Fruit fly (Drosophila melanogaster) whole organism, embryonic: Measurements from ENCODE around the gene CG15882.

Experiments used
- CG11398 ChIP-seq: fragments of 200-800 bp; sonication (Bioruptor generic); optimal IDR thresholded peaks from 2 replicates; lab custom pipeline; 2016; ENCODE audit warnings: missing biosample characterization, missing genetic modification characterization
- CG11696 ChIP-seq: fragments of 200-800 bp; sonication (Bioruptor generic); IDR thresholded peaks from 2 replicates; pipeline ENCODE4 v1.3.6; 2022; ENCODE audit warnings: missing biosample characterization, missing genetic modification characterization
- CG12769 ChIP-seq: fragments of 200-800 bp; sonication (Bioruptor generic); optimal IDR thresholded peaks from 2 replicates; lab custom pipeline; 2019; ENCODE audit warnings: missing biosample characterization, mild to moderate bottlenecking, missing genetic modification characterization, moderate library complexity
- CG13296 ChIP-seq: fragments of 200-800 bp; sonication (Bioruptor generic); optimal IDR thresholded peaks from 3 replicates; lab custom pipeline; 2018; ENCODE audit warnings: missing biosample characterization, mild to moderate bottlenecking, missing genetic modification characterization
- CG17385 ChIP-seq: fragments of 200-800 bp; sonication (Bioruptor generic); optimal IDR thresholded peaks from 3 replicates; lab custom pipeline; 2018; ENCODE audit warnings: missing biosample characterization, mild to moderate bottlenecking, missing genetic modification characterization
- CG17612 ChIP-seq: fragments of 200-800 bp; sonication (Bioruptor generic); IDR thresholded peaks from 2 replicates; pipeline ENCODE4 v1.3.6; 2022; ENCODE audit warnings: missing biosample characterization, missing genetic modification characterization
- CG17912 ChIP-seq: fragments of 200-800 bp; sonication (Bioruptor generic); optimal IDR thresholded peaks from 2 replicates; lab custom pipeline; 2018; ENCODE audit warnings: missing biosample characterization, mild to moderate bottlenecking, missing genetic modification characterization
- CG1792 ChIP-seq: fragments of 200-800 bp; sonication (Bioruptor generic); optimal IDR thresholded peaks from 2 replicates; lab custom pipeline; 2016; ENCODE audit warnings: missing biosample characterization, missing genetic modification characterization
- CG18262 ChIP-seq: fragments of 200-800 bp; optimal IDR thresholded peaks from 3 replicates; lab custom pipeline; 2019; ENCODE audit warnings: missing biosample characterization, mild to moderate bottlenecking, missing genetic modification characterization, moderate library complexity
- CG2202 ChIP-seq: fragments of 200-800 bp; sonication (Bioruptor generic); optimal IDR thresholded peaks from 2 replicates; lab custom pipeline; 2018; ENCODE audit warnings: missing biosample characterization, mild to moderate bottlenecking, missing genetic modification characterization
- CG2889 ChIP-seq: fragments of 200-800 bp; sonication (Bioruptor generic); IDR thresholded peaks from 3 replicates; pipeline ENCODE4 v1.3.6; 2022; ENCODE audit warnings: missing biosample characterization, missing genetic modification characterization
- CG32772 ChIP-seq: fragments of 200-800 bp; sonication (Bioruptor generic); IDR thresholded peaks from 2 replicates; pipeline ENCODE4 v1.3.6; 2022; ENCODE audit warnings: missing biosample characterization, missing genetic modification characterization
- CG5953 ChIP-seq: fragments of 200-800 bp; sonication (Bioruptor generic); IDR thresholded peaks from 2 replicates; pipeline ENCODE4 v1.3.6; 2022; ENCODE audit warnings: missing biosample characterization, missing genetic modification characterization
- CG8290 ChIP-seq, 3 experiments: fragments of 200-800 bp; sonication (Bioruptor generic); optimal IDR thresholded peaks; 2 replicates each; lab custom pipeline; 2016 to 2019; ENCODE audit warnings: missing biosample characterization in 3 of 3, missing genetic modification characterization in 3 of 3, mild to moderate bottlenecking in 2 of 3, moderate library complexity in 1 of 3
- CG9797 ChIP-seq: fragments of 200-800 bp; sonication (Bioruptor generic); optimal IDR thresholded peaks from 3 replicates; lab custom pipeline; 2018; ENCODE audit warnings: missing biosample characterization, mild to moderate bottlenecking, missing genetic modification characterization
- E2f2 ChIP-seq: fragments of 200-800 bp; sonication (Bioruptor generic); IDR thresholded peaks from 2 replicates; pipeline ENCODE4 v1.3.6; 2022; ENCODE audit warnings: missing biosample characterization, missing genetic modification characterization
- HHEX ChIP-seq: fragments of 200-800 bp; sonication (Bioruptor generic); optimal IDR thresholded peaks from 3 replicates; lab custom pipeline; 2017; ENCODE audit warnings: missing biosample characterization, mild to moderate bottlenecking, missing genetic modification characterization, missing genetic modification reagents
- HLH54F ChIP-seq: fragments of 200-800 bp; sonication (Bioruptor generic); optimal IDR thresholded peaks from 3 replicates; lab custom pipeline; 2016; ENCODE audit warnings: missing biosample characterization, missing genetic modification characterization
- Hr78 ChIP-seq, 2 experiments: fragments of 200-800 bp in 1 of 2; fragments of >200 bp in 1 of 2; sonication (Bioruptor generic) in 1 of 2; optimal IDR thresholded peaks; 2 replicates each; lab custom pipeline; 2017 to 2019; ENCODE audit warnings: missing biosample characterization in 2 of 2, missing genetic modification characterization in 2 of 2, mild to moderate bottlenecking in 1 of 2, moderate library complexity in 1 of 2
- NFAT ChIP-seq: fragments of 200-800 bp; sonication (Bioruptor generic); IDR thresholded peaks from 2 replicates; pipeline ENCODE4 v1.3.6; 2022; ENCODE audit warnings: missing biosample characterization, missing genetic modification characterization
- Neu2 ChIP-seq: fragments of 200-800 bp; sonication (Bioruptor generic); optimal IDR thresholded peaks from 3 replicates; lab custom pipeline; 2016; ENCODE audit warnings: missing biosample characterization, missing genetic modification characterization, borderline replicate concordance
- NfI ChIP-seq: fragments of 200-800 bp; sonication (Bioruptor generic); optimal IDR thresholded peaks from 3 replicates; lab custom pipeline; 2018; ENCODE audit warnings: missing biosample characterization, mild to moderate bottlenecking, missing genetic modification characterization, moderate library complexity
- Sox100B ChIP-seq: fragments of 200-800 bp; sonication (Bioruptor generic); optimal IDR thresholded peaks from 3 replicates; lab custom pipeline; 2018; ENCODE audit warnings: missing biosample characterization, mild to moderate bottlenecking, missing genetic modification characterization
- Xrp1 ChIP-seq: fragments of 200-800 bp; sonication (Bioruptor generic); IDR thresholded peaks from 2 replicates; pipeline ENCODE4 v1.3.6; 2022; ENCODE audit warnings: missing biosample characterization, missing genetic modification characterization
- abd-A ChIP-seq: fragments of 200-800 bp; sonication (Bioruptor generic); optimal IDR thresholded peaks from 3 replicates; lab custom pipeline; 2019; ENCODE audit warnings: missing biosample characterization, mild to moderate bottlenecking, missing genetic modification characterization, moderate library complexity
- bbx ChIP-seq: fragments of 200-800 bp; sonication (Bioruptor generic); IDR thresholded peaks from 2 replicates; pipeline ENCODE4 v1.3.6; 2022; ENCODE audit warnings: missing biosample characterization, missing genetic modification characterization; ENCODE audit not compliant: partially characterized antibody
- crc ChIP-seq: fragments of 200-800 bp; sonication (Bioruptor generic); optimal IDR thresholded peaks from 2 replicates; lab custom pipeline; 2016; ENCODE audit warnings: missing biosample characterization, missing genetic modification characterization
- dm ChIP-seq: fragments of 200-800 bp; sonication (Bioruptor generic); optimal IDR thresholded peaks from 3 replicates; lab custom pipeline; 2016; ENCODE audit warnings: missing biosample characterization, missing genetic modification characterization
- dmrt99B ChIP-seq: fragments of 200-800 bp; sonication (Bioruptor generic); optimal IDR thresholded peaks from 2 replicates; lab custom pipeline; 2018; ENCODE audit warnings: missing biosample characterization, mild to moderate bottlenecking, missing genetic modification characterization, moderate library complexity
- dpn ChIP-seq, 2 experiments: fragments of 200-800 bp; sonication (Bioruptor generic); optimal IDR thresholded peaks; 3 replicates each; lab custom pipeline; 2016; ENCODE audit warnings: missing biosample characterization in 2 of 2, missing genetic modification characterization in 2 of 2
- fd102C ChIP-seq: fragments of 200-800 bp; sonication (Bioruptor generic); optimal IDR thresholded peaks from 2 replicates; lab custom pipeline; 2018; ENCODE audit warnings: missing biosample characterization, mild to moderate bottlenecking, missing genetic modification characterization, moderate library complexity
- gt ChIP-seq: fragments of 200-800 bp; sonication (Bioruptor generic); IDR thresholded peaks from 2 replicates; pipeline ENCODE4 v1.3.6; 2022; ENCODE audit warnings: missing biosample characterization, missing genetic modification characterization
- knrl ChIP-seq: fragments of 200-800 bp; sonication (Bioruptor generic); IDR thresholded peaks from 3 replicates; pipeline ENCODE4 v1.3.6; 2022; ENCODE audit warnings: missing biosample characterization, missing genetic modification characterization; ENCODE audit not compliant: partially characterized antibody
- luna ChIP-seq: fragments of 200-800 bp; sonication (Bioruptor generic); optimal IDR thresholded peaks from 2 replicates; lab custom pipeline; 2016; ENCODE audit warnings: missing biosample characterization, missing genetic modification characterization
- nau ChIP-seq: fragments of 200-800 bp; sonication (Bioruptor generic); optimal IDR thresholded peaks from 3 replicates; lab custom pipeline; 2017; ENCODE audit warnings: missing biosample characterization, mild to moderate bottlenecking, missing genetic modification characterization, missing genetic modification reagents
- pb ChIP-seq: fragments of 200-800 bp; sonication (Bioruptor generic); optimal IDR thresholded peaks from 3 replicates; lab custom pipeline; 2016; ENCODE audit warnings: missing biosample characterization, missing genetic modification characterization
- psq ChIP-seq: fragments of 200-800 bp; sonication (Bioruptor generic); optimal IDR thresholded peaks from 2 replicates; lab custom pipeline; 2017; ENCODE audit warnings: missing biosample characterization, missing genetic modification characterization
- sens ChIP-seq: fragments of 200-800 bp; sonication (Bioruptor generic); peaks from one replicate; lab custom pipeline; 2016; ENCODE audit warnings: missing biosample characterization, missing genetic modification characterization
- sna ChIP-seq: fragments of 200-800 bp; sonication (Bioruptor generic); IDR thresholded peaks from 2 replicates; pipeline ENCODE4 v1.3.6; 2022; ENCODE audit warnings: missing biosample characterization, missing genetic modification characterization; ENCODE audit not compliant: partially characterized antibody
- ssp ChIP-seq: fragments of 200-800 bp; sonication (Bioruptor generic); IDR thresholded peaks from 2 replicates; pipeline ENCODE4 v1.3.6; 2022; ENCODE audit warnings: missing biosample characterization, missing genetic modification characterization
- tin ChIP-seq: fragments of 200-800 bp; sonication (Bioruptor generic); optimal IDR thresholded peaks from 3 replicates; lab custom pipeline; 2016; ENCODE audit warnings: missing biosample characterization, missing genetic modification characterization
- tio ChIP-seq: fragments of 200-800 bp; sonication (Bioruptor generic); optimal IDR thresholded peaks from 2 replicates; lab custom pipeline; 2017; ENCODE audit warnings: missing biosample characterization, missing genetic modification characterization, inconsistent platforms
- trem ChIP-seq: fragments of 200-800 bp; optimal IDR thresholded peaks from 3 replicates; lab custom pipeline; 2019; ENCODE audit warnings: missing biosample characterization, mild to moderate bottlenecking, missing genetic modification characterization, moderate library complexity
- tup ChIP-seq: fragments of 200-800 bp; sonication (Bioruptor generic); optimal IDR thresholded peaks from 2 replicates; lab custom pipeline; 2016; ENCODE audit warnings: missing biosample characterization, mild to moderate bottlenecking, missing genetic modification characterization, moderate library complexity
- tx ChIP-seq: fragments of 200-800 bp; sonication (Bioruptor generic); optimal IDR thresholded peaks from 2 replicates; lab custom pipeline; 2016; ENCODE audit warnings: missing biosample characterization, missing genetic modification characterization

Gene CG15882

DNA sequence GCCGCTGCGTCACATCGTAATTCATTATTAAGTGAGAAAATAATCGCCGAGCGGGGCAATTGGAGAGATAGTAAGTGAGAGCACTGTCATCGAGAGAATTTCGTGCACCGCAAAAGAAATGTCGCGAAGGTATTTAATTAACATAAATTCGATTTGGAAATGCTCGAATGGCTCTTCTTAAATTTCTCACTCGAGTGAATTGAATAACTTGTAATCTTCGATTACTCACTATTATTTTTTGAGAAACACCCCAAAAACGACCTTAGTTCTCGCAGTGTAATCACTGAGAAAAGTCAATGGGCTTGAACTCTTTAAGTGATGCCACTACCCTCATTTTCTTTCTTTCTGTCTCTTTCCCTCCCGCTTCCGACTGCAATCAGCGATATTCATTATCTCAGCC, 30.8 kb upstream of the CG15882 start (continued):
- TF ChIP-seq CG18262 (tag; lab: Kevin White, UChicago) (peak; percentile 93), trem (tag; lab: Kevin White, UChicago) (peak; percentile 92), dpn (GFP tag; optimal IDR thresholded peaks at IDR 0.05; lab: Kevin White, UChicago) (peak; percentile 78 to 83), nau (GFP tag; lab: Kevin White, UChicago) (peak; percentile 51), tio (peak; percentile 78), abd-A (tag; lab: Kevin White, UChicago) (no peak)

DNA sequence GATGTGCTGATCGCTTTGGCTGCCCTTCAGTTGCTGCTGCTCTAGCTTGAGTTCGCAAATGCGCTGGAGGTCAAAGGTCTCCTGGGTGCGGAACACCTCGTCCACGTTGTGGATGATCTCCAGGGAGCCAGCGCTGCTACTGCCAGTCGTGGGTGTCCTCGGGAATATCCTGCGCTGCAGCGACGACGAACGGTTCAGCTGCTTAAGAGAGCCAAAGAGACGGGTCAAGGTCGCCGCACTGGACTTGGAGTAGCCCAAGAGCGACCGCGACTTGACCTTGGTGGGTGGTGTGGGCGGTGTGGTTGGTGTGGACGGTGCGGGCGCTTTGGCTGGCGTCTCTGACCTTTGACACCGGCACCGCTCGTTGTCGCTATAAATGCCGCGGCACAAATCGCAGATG, 30.1 kb upstream of the CG15882 start:
- TF ChIP-seq Hr78 (GFP tag; optimal IDR thresholded peaks at IDR 0.05; lab: Kevin White, UChicago), result peak in 1 of 2 experiments; percentile 95
- TF ChIP-seq CG12769, result no peak
- TF ChIP-seq, all 482 proteins: peak for 1

DNA sequence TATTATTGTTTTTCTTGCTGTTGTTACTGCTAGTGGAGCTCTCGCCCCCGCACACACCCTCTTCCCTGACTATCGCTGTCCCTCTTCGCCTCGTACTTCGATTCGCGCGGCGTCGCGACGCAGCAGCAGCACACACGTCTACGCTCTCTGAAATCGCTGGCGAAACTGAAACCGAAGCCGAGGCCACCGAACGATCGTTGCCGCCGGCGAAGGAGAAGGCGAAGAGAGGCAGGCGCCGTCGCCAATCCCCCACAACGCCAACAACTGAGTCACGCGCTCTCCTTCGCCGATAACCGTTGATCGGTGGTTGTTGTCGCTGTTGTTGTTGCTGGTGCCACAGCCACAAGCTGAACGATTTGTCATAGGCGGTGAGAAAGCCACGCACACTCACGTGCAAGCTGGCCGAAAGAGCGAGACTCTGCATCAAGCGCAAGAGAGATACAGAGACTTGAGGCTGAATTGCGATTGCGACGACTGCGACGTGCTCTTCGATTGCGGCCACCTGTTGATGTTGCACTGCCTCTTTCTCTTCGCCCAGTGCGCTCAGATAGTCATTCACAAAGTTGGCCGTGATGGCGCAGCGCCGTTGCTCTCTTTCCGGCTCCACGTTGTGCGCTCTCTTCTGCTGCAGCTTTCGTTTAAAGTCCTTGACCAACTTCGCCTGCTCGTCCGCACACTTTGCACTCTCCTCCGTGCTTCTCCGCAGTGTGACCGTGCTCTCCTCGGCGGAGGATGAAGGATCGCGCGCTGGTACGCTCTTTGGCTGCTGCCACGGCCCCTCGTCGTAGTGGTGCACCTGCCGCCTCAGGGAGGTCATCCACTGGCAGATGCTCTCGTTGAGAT, 29.3 kb upstream of the CG15882 start:
- no peak for TF ChIP-seq HHEX (GFP tag; lab: Kevin White, UChicago)
- TF ChIP-seq ssp (GFP tag; lab: Robert Waterston, UW), result no peak
- peak; percentile 31; the same call in 1 of the 3 replicates for TF ChIP-seq knrl (GFP tag; lab: Robert Waterston, UW)
- TF ChIP-seq CG17385 (GFP tag; lab: Kevin White, UChicago), result no peak
- no peak for TF ChIP-seq dmrt99B (tag; lab: Kevin White, UChicago)
- 0 out of 2 replicates have a peak, but pooled peaks have one; percentile 34 for TF ChIP-seq sna (GFP tag; lab: Robert Waterston, UW)
- TF ChIP-seq CG17912, result no peak
- no peak for TF ChIP-seq luna (GFP tag; lab: Kevin White, UChicago)
- TF ChIP-seq crc (GFP tag; lab: Kevin White, UChicago), result no peak
- TF ChIP-seq CG11398 (GFP tag; lab: Kevin White, UChicago), result no peak
- no peak for TF ChIP-seq NfI (GFP tag; lab: Kevin White, UChicago)
- TF ChIP-seq fd102C, result no peak
- TF ChIP-seq Xrp1 (GFP tag; lab: Robert Waterston, UW), result no peak
- TF ChIP-seq Sox100B (GFP tag; lab: Kevin White, UChicago), result no peak
- no peak for TF ChIP-seq psq (GFP tag; lab: Kevin White, UChicago)
- TF ChIP-seq Neu2 (GFP tag; lab: Kevin White, UChicago), result no peak
- TF ChIP-seq bbx (GFP tag; lab: Robert Waterston, UW), result peak; percentile 69
- TF ChIP-seq CG8290 (GFP tag; optimal IDR thresholded peaks at IDR 0.05; lab: Kevin White, UChicago), result no peak
- peak in 1 of 2 experiments; percentile 70 for TF ChIP-seq CG8290 (tag; optimal IDR thresholded peaks at IDR 0.05; lab: Kevin White, UChicago)
- no peak for TF ChIP-seq CG2889
- no peak for TF ChIP-seq HLH54F
- no peak for TF ChIP-seq CG11696 (GFP tag; lab: Robert Waterston, UW)
- no peak for TF ChIP-seq CG2202 (tag; lab: Kevin White, UChicago)
- no peak for TF ChIP-seq tin (GFP tag; lab: Kevin White, UChicago)
- TF ChIP-seq CG32772 (GFP tag; lab: Robert Waterston, UW), result no peak
- no peak for TF ChIP-seq pb
- TF ChIP-seq dm (GFP tag; lab: Kevin White, UChicago), result no peak
- TF ChIP-seq CG1792 (GFP tag; lab: Kevin White, UChicago), result no peak
- TF ChIP-seq CG17612, result no peak
- peak; percentile 26 for TF ChIP-seq CG13296 (GFP tag; lab: Kevin White, UChicago)
- TF ChIP-seq tx, result no peak
- TF ChIP-seq NFAT (GFP tag; lab: Robert Waterston, UW), result peak; percentile 32; the same call in 1 of the 2 replicates
- peak; percentile 80 for TF ChIP-seq sens (GFP tag; lab: Kevin White, UChicago)
- TF ChIP-seq gt (GFP tag; lab: Robert Waterston, UW), result no peak
- no peak for TF ChIP-seq tup
- 0 out of 2 replicates have a peak, but pooled peaks have one; percentile 13 for TF ChIP-seq E2f2
- no peak for TF ChIP-seq CG5953 (GFP tag; lab: Robert Waterston, UW)
- no peak for TF ChIP-seq CG9797
